Fruit fly (Drosophila melanogaster) whole organism, adult: ENCODE results near the gene Ccdc85.

ENCODE experiments used
- CG1620 ChIP-seq: fragments of 200-800 bp; sonication (Bioruptor generic); optimal IDR thresholded peaks from 2 replicates; lab custom pipeline; 2016; ENCODE audit warnings: missing biosample characterization, missing genetic modification characterization
- CG33017 ChIP-seq: fragments of 200-800 bp; sonication (Bioruptor generic); optimal IDR thresholded peaks from 2 replicates; lab custom pipeline; 2018; ENCODE audit warnings: missing biosample characterization, mild to moderate bottlenecking, missing genetic modification characterization, moderate library complexity
- CG7101 ChIP-seq: fragments of 200-800 bp; sonication (Bioruptor generic); optimal IDR thresholded peaks from 2 replicates; lab custom pipeline; 2018; ENCODE audit warnings: missing biosample characterization, mild to moderate bottlenecking, missing genetic modification characterization, moderate library complexity
- Mnt ChIP-seq: fragments of 200-800 bp; sonication (Bioruptor generic); optimal IDR thresholded peaks from 2 replicates; lab custom pipeline; 2016; ENCODE audit warnings: missing biosample characterization, mild to moderate bottlenecking, missing genetic modification characterization
- cic ChIP-seq: fragments of 200-800 bp; sonication (Bioruptor generic); optimal IDR thresholded peaks from 2 replicates; lab custom pipeline; 2017; ENCODE audit warnings: missing biosample characterization, mild to moderate bottlenecking, missing genetic modification characterization, moderate library complexity
- kay ChIP-seq: fragments of 200-800 bp; sonication (Bioruptor generic); peaks from one replicate; lab custom pipeline; 2016; ENCODE audit warnings: missing biosample characterization, missing genetic modification characterization, borderline replicate concordance
- ovo ChIP-seq: fragments of 200-800 bp; sonication (Bioruptor generic); optimal IDR thresholded peaks from 2 replicates; lab custom pipeline; 2016; ENCODE audit warnings: missing biosample characterization, missing genetic modification characterization
- tj ChIP-seq: fragments of 200-800 bp; sonication (Bioruptor generic); optimal IDR thresholded peaks from 3 replicates; lab custom pipeline; 2017; ENCODE audit warnings: missing biosample characterization, mild to moderate bottlenecking, missing genetic modification characterization, moderate library complexity

- TF ChIP-seq Mnt (GFP tag; lab: Kevin White, UChicago) (no peak), cic (GFP tag; lab: Kevin White, UChicago) (no peak), CG1620 (no peak), CG7101 (tag; lab: Kevin White, UChicago) (no peak), tj (no peak), ovo (GFP tag; lab: Kevin White, UChicago) (no peak), kay (GFP tag; lab: Kevin White, UChicago) (no peak), CG33017 (no peak)
Measured at dm6 chr2L:2999609-3000008, 523 bp downstream of the Ccdc85 start.
